Worm (Caenorhabditis elegans): Measurements from ENCODE around the gene xtr-2.

DNA sequence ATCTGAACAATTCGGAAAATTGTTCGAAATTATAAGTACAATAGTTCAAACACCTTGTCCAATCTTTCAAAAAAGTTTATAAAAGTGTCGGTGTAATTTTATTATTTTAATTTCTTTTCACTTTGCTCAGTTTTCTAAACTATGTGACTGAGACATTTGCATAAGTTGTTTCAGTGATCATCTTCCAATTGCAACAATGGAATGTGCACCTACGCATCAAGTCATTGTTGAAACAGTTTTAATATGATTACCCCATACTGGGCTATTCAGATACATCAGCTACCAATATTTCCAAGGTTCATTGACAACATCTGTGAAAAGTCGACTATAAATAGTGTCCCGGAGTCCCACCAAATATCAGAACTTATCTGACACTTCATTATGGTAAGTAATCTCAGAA lies 41.8 kb downstream of the xtr-2 start, which contains the start of gene nspc-13:
- TF ChIP-seq ZK546.5 (tag; optimal IDR thresholded peaks at IDR 0.05) (no peak), ama-1 (optimal IDR thresholded peaks at IDR 0.05) (no peak), aly-2 (tag; optimal IDR thresholded peaks at IDR 0.05) (no peak), alr-1 (tag; optimal IDR thresholded peaks at IDR 0.05) (no peak), fos-1 (tag; optimal IDR thresholded peaks at IDR 0.05) (no peak), mdl-1 (tag; optimal IDR thresholded peaks at IDR 0.05) (no peak), skn-1 (tag; optimal IDR thresholded peaks at IDR 0.05) (no peak), ztf-11 (tag; optimal IDR thresholded peaks at IDR 0.05) (no peak)

Data from whole organism, L2 larva.